Fruit fly (Drosophila melanogaster) whole organism, wandering third instar larva: ENCODE results near the gene Lon.

Source experiments
- Abd-B ChIP-seq: fragments of >200 bp; optimal IDR thresholded peaks from 2 replicates; lab custom pipeline; 2017; ENCODE audit warnings: missing biosample characterization, missing genetic modification characterization
- CG32264 ChIP-seq: fragments of 200-800 bp; sonication (Bioruptor generic); optimal IDR thresholded peaks from 2 replicates; lab custom pipeline; 2016; ENCODE audit warnings: missing biosample characterization, missing genetic modification characterization
- CG9705 ChIP-seq: fragments of 200-800 bp; sonication (Bioruptor generic); optimal IDR thresholded peaks from 2 replicates; lab custom pipeline; 2018; ENCODE audit warnings: missing biosample characterization, mild to moderate bottlenecking, missing genetic modification characterization
- CrebA ChIP-seq: fragments of 200-800 bp; sonication (Bioruptor generic); optimal IDR thresholded peaks from 2 replicates; lab custom pipeline; 2016; ENCODE audit warnings: missing biosample characterization, mild to moderate bottlenecking, missing genetic modification characterization, borderline replicate concordance
- Dfd ChIP-seq: fragments of >200 bp; optimal IDR thresholded peaks from 2 replicates; lab custom pipeline; 2017; ENCODE audit warnings: missing biosample characterization, missing genetic modification characterization
- Dif ChIP-seq: fragments of 200-275, 200-300 bp; sonication (Bioruptor generic); optimal IDR thresholded peaks from 2 replicates; lab custom pipeline; 2018; ENCODE audit warnings: missing biosample characterization, missing genetic modification characterization; ENCODE audit not compliant: partially characterized antibody
- HLH106 ChIP-seq: fragments of 200-800 bp; optimal IDR thresholded peaks from 3 replicates; lab custom pipeline; 2019; ENCODE audit warnings: missing biosample characterization, mild to moderate bottlenecking, missing genetic modification characterization, moderate library complexity
- Hnf4 ChIP-seq: fragments of 200-800 bp; sonication (Bioruptor generic); optimal IDR thresholded peaks from 2 replicates; lab custom pipeline; 2016; ENCODE audit warnings: missing biosample characterization, mild to moderate bottlenecking, missing genetic modification characterization
- Hr78 ChIP-seq: fragments of >200 bp; optimal IDR thresholded peaks from 2 replicates; lab custom pipeline; 2017; ENCODE audit warnings: missing biosample characterization, missing genetic modification characterization
- Hr83 ChIP-seq: fragments of 200-300 bp; sonication (Bioruptor generic); optimal IDR thresholded peaks from 2 replicates; lab custom pipeline; 2016; ENCODE audit warnings: missing biosample characterization, mild to moderate bottlenecking, missing genetic modification characterization, moderate library complexity; ENCODE audit not compliant: poor library complexity, severe bottlenecking
- Mio ChIP-seq: sonication (Bioruptor generic); optimal IDR thresholded peaks from 2 replicates; lab custom pipeline; 2016; ENCODE audit warnings: missing biosample characterization, missing genetic modification characterization
- Myc ChIP-seq: fragments of >200 bp; optimal IDR thresholded peaks from 2 replicates; lab custom pipeline; 2017
- N ChIP-seq: fragments of >200 bp; optimal IDR thresholded peaks from 2 replicates; lab custom pipeline; 2018; ENCODE audit warnings: missing biosample characterization, missing external identifiers, missing genetic modification characterization
- OdsH ChIP-seq: fragments of 200-800 bp; sonication (Bioruptor generic); optimal IDR thresholded peaks from 2 replicates; lab custom pipeline; 2016; ENCODE audit warnings: missing biosample characterization, mild to moderate bottlenecking, missing genetic modification characterization
- Rel ChIP-seq, 2 experiments: fragments of 200-800 bp; sonication (Bioruptor generic) in 1 of 2; optimal IDR thresholded peaks; 2 replicates in 1 of 2; 3 replicates in 1 of 2; lab custom pipeline; 2016 to 2019; ENCODE audit warnings: mild to moderate bottlenecking in 2 of 2, missing biosample characterization in 2 of 2, missing genetic modification characterization in 2 of 2, moderate library complexity in 1 of 2
- Vsx2 ChIP-seq: fragments of 200-300, 225-300 bp; sonication (Bioruptor generic); optimal IDR thresholded peaks from 2 replicates; lab custom pipeline; 2018; ENCODE audit warnings: missing biosample characterization, missing genetic modification characterization; ENCODE audit not compliant: partially characterized antibody
- brk ChIP-seq: fragments of 200-800 bp; sonication (Bioruptor generic); optimal IDR thresholded peaks from 2 replicates; lab custom pipeline; 2016; ENCODE audit warnings: missing biosample characterization, mild to moderate bottlenecking, missing genetic modification characterization
- dl ChIP-seq, 2 experiments: fragments of 175-275, 200-275 bp in 1 of 2; fragments of 200-275 bp in 1 of 2; sonication (Bioruptor generic); optimal IDR thresholded peaks; lab custom pipeline; 2018; ENCODE audit warnings: mild to moderate bottlenecking in 2 of 2, missing biosample characterization in 2 of 2, missing genetic modification characterization in 2 of 2, moderate library complexity in 2 of 2; ENCODE audit not compliant: partially characterized antibody in 2 of 2, insufficient read depth in 1 of 2
- dmrt93B ChIP-seq: fragments of 200-800 bp; sonication (Bioruptor generic); optimal IDR thresholded peaks from 2 replicates; lab custom pipeline; 2018; ENCODE audit warnings: missing biosample characterization, mild to moderate bottlenecking, missing genetic modification characterization
- dsf ChIP-seq: sonication (Bioruptor generic); optimal IDR thresholded peaks from 2 replicates; lab custom pipeline; 2016; ENCODE audit warnings: missing biosample characterization, missing genetic modification characterization, borderline replicate concordance
- fru ChIP-seq: fragments of 200-800 bp; sonication (Bioruptor generic); optimal IDR thresholded peaks from 3 replicates; lab custom pipeline; 2016; ENCODE audit warnings: missing biosample characterization, mild to moderate bottlenecking, missing genetic modification characterization
- pan ChIP-seq: fragments of >200 bp; optimal IDR thresholded peaks from 2 replicates; lab custom pipeline; 2017
- psq ChIP-seq: fragments of 200-800 bp; sonication (Bioruptor generic); optimal IDR thresholded peaks from 3 replicates; lab custom pipeline; 2017; ENCODE audit warnings: missing biosample characterization, mild to moderate bottlenecking, missing genetic modification characterization, moderate library complexity
- sage ChIP-seq: fragments of 200-800 bp; sonication (Bioruptor generic); optimal IDR thresholded peaks from 2 replicates; lab custom pipeline; 2016; ENCODE audit warnings: missing biosample characterization, mild to moderate bottlenecking, missing genetic modification characterization
- sv ChIP-seq: fragments of 200-800 bp; sonication (Bioruptor generic); optimal IDR thresholded peaks from 3 replicates; lab custom pipeline; 2016; ENCODE audit warnings: missing biosample characterization, missing genetic modification characterization
- usp ChIP-seq: fragments of >200 bp; optimal IDR thresholded peaks from 2 replicates; lab custom pipeline; 2017; ENCODE audit warnings: missing biosample characterization, missing genetic modification characterization

Lon gene

DNA sequence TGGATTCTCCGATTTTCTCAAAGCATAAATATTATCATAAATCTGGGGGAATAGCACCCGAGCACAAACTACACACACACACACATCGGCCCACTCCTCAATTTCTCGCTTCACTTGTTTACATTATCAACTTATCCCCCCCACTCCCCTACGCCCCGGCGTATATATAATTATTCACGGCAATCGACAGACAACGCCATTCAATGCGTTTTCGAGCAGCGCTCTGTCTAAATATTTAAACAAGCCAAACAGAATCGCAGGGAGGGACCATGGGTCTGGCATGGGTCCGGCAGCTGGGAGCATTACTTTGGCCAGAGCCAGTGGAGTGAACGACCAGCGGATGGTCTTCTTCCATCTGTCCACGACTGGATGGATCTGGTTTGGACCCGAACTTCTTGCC, 36.3 kb downstream of the Lon start (continued):
- TF ChIP-seq Abd-B (GFP tag; lab: Kevin White, UChicago) (no peak), HLH106 (tag; lab: Kevin White, UChicago) (peak; percentile 30), Dif (GFP tag; lab: Kevin White, UChicago) (no peak)
- TF ChIP-seq, all 38 proteins: peak for 18

DNA sequence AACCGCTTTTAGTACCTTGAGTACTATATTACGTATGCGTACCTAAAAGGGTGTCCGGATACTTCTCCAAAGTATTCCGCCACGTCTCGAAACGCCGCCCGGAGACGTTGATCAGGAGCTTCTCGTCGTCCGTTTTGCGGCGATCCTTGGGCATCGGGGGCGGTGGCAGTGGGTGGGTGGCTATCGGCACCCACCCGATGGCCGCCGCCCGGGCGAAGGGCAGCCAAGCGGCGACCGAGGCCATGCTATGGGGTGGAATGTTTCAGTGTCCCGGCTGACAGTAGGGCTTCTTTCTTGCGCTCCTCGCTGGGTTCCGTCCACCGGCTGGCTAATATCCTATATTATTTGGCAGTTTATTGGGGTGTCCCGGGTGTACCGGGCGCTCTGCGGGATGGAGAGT, 37.5 kb downstream of the Lon start:
- TF ChIP-seq Hnf4 (GFP tag; lab: Kevin White, UChicago) = no peak
- peak; percentile 92 for TF ChIP-seq Dfd (GFP tag; lab: Kevin White, UChicago)
- TF ChIP-seq psq = no peak

DNA sequence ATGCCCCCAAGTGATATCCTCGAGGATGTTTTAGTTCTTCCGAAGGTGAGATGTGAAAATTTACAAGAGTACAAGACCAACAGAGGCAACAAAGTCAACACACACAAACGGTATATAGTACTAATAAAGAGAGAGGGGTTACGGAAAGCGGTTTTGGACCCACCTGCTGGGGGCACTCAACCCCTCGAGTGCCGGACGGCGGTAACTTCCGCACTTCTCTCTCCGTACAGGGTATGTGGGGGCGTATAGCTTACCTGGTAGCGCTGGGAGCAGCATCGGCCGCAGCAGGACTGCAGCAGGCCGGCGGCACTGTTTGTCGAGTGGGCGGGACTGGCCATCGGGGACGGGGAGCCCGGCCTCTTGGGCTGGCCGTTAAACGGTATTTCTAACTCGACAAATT, 42.6 kb downstream of the Lon start:
- TF ChIP-seq sage (GFP tag; lab: Kevin White, UChicago) (no peak), dsf (no peak), Hr83 (GFP tag; lab: Kevin White, UChicago) (no peak), CrebA (GFP tag; lab: Kevin White, UChicago) (no peak), Hnf4 (GFP tag; lab: Kevin White, UChicago) (no peak), CG32264 (GFP tag; lab: Kevin White, UChicago) (no peak), Rel (GFP tag; optimal IDR thresholded peaks at IDR 0.05; lab: Kevin White, UChicago) (no peak), Rel (tag; optimal IDR thresholded peaks at IDR 0.05; lab: Kevin White, UChicago) (no peak)
- TF ChIP-seq, all 38 proteins: peak for 0

DNA sequence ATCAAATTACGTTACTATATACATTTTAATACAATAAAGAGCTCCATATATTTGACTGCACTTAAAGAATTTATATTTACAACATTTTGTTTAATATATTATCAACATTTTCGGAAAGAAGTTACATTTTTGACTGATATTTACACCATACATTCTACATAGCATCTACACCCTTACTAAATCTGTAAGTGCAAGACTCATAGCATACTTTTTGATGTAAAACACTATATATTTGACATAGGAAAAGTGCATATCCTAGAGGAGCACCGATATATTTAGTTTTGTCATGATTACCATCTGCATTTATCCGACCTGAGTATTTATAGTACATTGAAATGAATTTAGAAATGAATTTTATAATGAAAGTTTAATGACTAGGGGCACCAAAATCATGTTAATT, 43.0 kb downstream of the Lon start:
- TF ChIP-seq Myc (lab: Kevin White, UChicago) (peak; percentile 42), brk (GFP tag; lab: Kevin White, UChicago) (no peak)

DNA sequence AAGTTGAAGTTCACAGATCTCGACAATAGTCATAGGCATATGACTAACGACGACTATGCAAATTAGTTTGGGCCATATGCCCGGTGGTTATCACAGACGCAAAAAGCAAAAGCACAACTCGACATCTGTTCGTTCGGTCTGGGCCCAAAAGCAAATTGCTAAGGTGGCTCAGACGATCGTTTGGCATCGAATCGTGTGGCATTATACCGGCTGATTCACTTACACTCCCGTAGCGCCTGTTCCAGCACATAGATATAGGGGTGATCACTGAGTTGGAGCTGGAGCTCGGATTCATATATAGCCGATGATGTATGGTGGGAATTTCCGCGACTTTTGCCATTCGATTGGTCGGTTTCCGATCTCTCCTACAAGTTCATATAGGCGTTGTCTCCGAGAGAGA, 45.9 kb downstream of the Lon start:
- TF ChIP-seq sv (GFP tag; lab: Kevin White, UChicago) (no peak), OdsH (GFP tag; lab: Kevin White, UChicago) (no peak), dl (GFP tag; optimal IDR thresholded peaks at IDR 0.05; lab: Kevin White, UChicago; ENCODE audit: insufficient read depth in 1 of 2, partially characterized antibody in 2 of 2) (no peak), Abd-B (GFP tag; lab: Kevin White, UChicago) (no peak), Hr78 (GFP tag; lab: Kevin White, UChicago) (no peak), CG9705 (no peak), pan (lab: Kevin White, UChicago) (no peak), psq (no peak), Vsx2 (GFP tag; lab: Kevin White, UChicago) (no peak), Dif (GFP tag; lab: Kevin White, UChicago) (no peak), dmrt93B (no peak), Dfd (GFP tag; lab: Kevin White, UChicago) (no peak), N (no peak)

DNA sequence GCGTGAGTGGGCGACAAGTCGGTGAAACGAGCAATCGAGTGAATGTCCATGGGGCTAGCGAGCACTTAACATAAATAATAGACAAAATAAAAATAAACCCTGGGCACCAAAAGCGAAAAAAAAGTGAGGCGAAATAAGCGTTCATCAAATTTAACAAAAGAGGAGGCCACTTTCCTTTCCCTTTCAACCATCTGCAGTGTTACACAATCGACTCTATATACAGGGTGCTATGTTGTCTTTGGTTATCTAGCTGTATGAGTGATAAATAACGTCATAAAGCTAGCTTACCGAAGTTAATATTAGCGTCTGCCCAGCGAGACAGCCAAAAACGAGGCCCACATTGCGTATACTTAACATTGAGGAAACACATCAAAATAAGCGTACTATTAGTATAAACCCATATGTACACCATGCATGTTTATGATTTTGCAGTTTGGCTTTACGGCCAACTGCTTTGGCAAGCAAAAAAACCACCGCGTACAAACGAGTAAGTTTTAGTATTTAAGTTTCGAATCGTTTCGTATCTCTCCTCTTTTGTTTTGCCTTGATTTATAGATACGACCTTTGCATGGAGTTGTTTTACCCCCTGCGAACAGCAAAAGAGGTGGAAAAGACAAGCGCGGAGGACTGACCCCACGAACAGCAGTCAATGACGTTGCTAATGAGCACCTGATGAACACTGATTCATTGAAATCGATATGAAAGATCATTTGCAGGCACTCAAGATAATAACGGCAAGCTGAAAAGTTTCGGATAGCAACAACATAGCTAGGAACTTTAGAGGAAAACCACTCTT, 46.9 kb downstream of the Lon start:
- TF ChIP-seq CG9705 (no peak), Mio (GFP tag; lab: Kevin White, UChicago) (no peak), fru (GFP tag; lab: Kevin White, UChicago) (no peak), usp (GFP tag; lab: Kevin White, UChicago) (no peak)
- TF ChIP-seq, all 38 proteins: peak for 0

DNA sequence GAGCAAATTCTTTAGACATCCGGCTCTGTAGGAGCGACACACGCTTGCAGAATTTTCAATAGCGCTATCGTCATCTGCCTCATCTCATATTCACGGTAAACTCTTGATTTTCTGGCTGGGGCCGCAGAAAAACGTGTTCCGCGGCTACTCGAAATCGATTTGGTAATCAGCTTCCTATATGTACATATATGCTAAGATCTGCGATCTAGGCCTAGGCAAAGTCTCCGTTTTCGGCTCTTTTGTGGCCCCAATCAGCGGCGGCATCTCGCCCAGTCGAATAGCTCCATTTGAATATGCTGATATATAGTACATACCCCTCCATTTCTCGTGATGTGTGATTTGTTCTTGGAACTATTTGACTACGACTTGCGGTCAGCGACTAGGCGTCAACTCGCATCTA, 49.0 kb downstream of the Lon start:
- no peak for TF ChIP-seq Hr83 (GFP tag; lab: Kevin White, UChicago)
